Worm (Caenorhabditis elegans) whole organism, L4 larva: Measurements from ENCODE around the gene R11D1.1.

Experiments
- Y105C5A.15 ChIP-seq: fragments of 200-800 bp; sonication (Bioruptor generic); IDR thresholded peaks from 2 replicates; pipeline ENCODE4 v1.3.6; 2022; ENCODE audit warnings: missing genetic modification characterization, missing compliant biosample characterization
- ZK546.5 ChIP-seq, 2 experiments: sonication (generic microtip); optimal IDR thresholded peaks; 2 replicates each; lab custom pipeline; 2017; ENCODE audit warnings: missing biosample characterization in 2 of 2, missing genetic modification characterization in 2 of 2
- aly-2 ChIP-seq: sonication (generic microtip); optimal IDR thresholded peaks from 2 replicates; lab custom pipeline; 2018; ENCODE audit warnings: missing biosample characterization, missing genetic modification characterization
- arid-1 ChIP-seq: fragments of 200-800 bp; sonication (Bioruptor generic); conservative IDR thresholded peaks from 2 replicates; pipeline ENCODE4 v1.3.6; 2022; ENCODE audit warnings: missing genetic modification reagents, missing genetic modification characterization, missing compliant biosample characterization
- ceh-20 ChIP-seq: fragments of 200-800 bp; sonication (Bioruptor generic); IDR thresholded peaks from 2 replicates; pipeline ENCODE4 v1.3.6; 2022; ENCODE audit warnings: missing genetic modification reagents, missing genetic modification characterization, missing compliant biosample characterization
- ceh-44 ChIP-seq: fragments of 200-800 bp; sonication (Bioruptor generic); IDR thresholded peaks from 2 replicates; pipeline ENCODE4 v1.3.6; 2022; ENCODE audit warnings: missing genetic modification reagents, missing genetic modification characterization, missing compliant biosample characterization
- ceh-62 ChIP-seq: sonication (generic microtip); optimal IDR thresholded peaks from 2 replicates; lab custom pipeline; 2017; ENCODE audit warnings: missing biosample characterization, missing genetic modification characterization
- ctbp-1 ChIP-seq: fragments of 200-800 bp; sonication (Bioruptor generic); IDR thresholded peaks from 2 replicates; pipeline ENCODE4 v1.3.6; 2022; ENCODE audit warnings: missing genetic modification reagents, missing genetic modification characterization, missing compliant biosample characterization
- daf-16 ChIP-seq, 3 experiments: sonication (generic microtip); optimal IDR thresholded peaks; 2 replicates each; lab custom pipeline; 2016 to 2017; ENCODE audit warnings: missing genetic modification characterization in 3 of 3, missing genetic modification reagents in 3 of 3, mild to moderate bottlenecking in 2 of 3, missing compliant biosample characterization in 2 of 3, missing biosample characterization in 1 of 3, moderate library complexity in 1 of 3
- dmd-6 ChIP-seq: fragments of 200-800 bp; sonication (Bioruptor generic); IDR thresholded peaks from 2 replicates; pipeline ENCODE4 v1.3.6; 2022; ENCODE audit warnings: missing genetic modification reagents, missing genetic modification characterization, missing compliant biosample characterization
- dpl-1 ChIP-seq: fragments of 150-350 bp; optimal IDR thresholded peaks from 2 replicates; lab custom pipeline; 2014; ENCODE audit warnings: missing biosample characterization, missing genetic modification reagents, missing genetic modification characterization
- duxl-1 ChIP-seq: sonication (generic microtip); optimal IDR thresholded peaks from 2 replicates; lab custom pipeline; 2016; ENCODE audit warnings: mild to moderate bottlenecking, missing genetic modification characterization, moderate library complexity, missing compliant biosample characterization; ENCODE audit not compliant: poor library complexity
- dve-1 ChIP-seq: sonication (generic microtip); optimal IDR thresholded peaks from 2 replicates; lab custom pipeline; 2017; ENCODE audit warnings: antibody characterized with exemption, mild to moderate bottlenecking, missing genetic modification characterization, missing compliant biosample characterization; ENCODE audit not compliant: insufficient read depth
- hlh-11 ChIP-seq: fragments of 200-800 bp; sonication (Bioruptor generic); optimal IDR thresholded peaks from 2 replicates; lab custom pipeline; 2018; ENCODE audit warnings: mild to moderate bottlenecking, missing genetic modification characterization, missing compliant biosample characterization
- hlh-30 ChIP-seq: sonication (generic microtip); optimal IDR thresholded peaks from 2 replicates; lab custom pipeline; 2017; ENCODE audit warnings: antibody characterized with exemption, mild to moderate bottlenecking, missing genetic modification characterization, missing compliant biosample characterization; ENCODE audit not compliant: insufficient read depth
- lim-7 ChIP-seq: fragments of 200-800 bp; sonication (Bioruptor generic); IDR thresholded peaks from 2 replicates; pipeline ENCODE4 v1.3.6; 2022; ENCODE audit warnings: missing genetic modification characterization, missing compliant biosample characterization
- lin-13 ChIP-seq: fragments of 150-350 bp; optimal IDR thresholded peaks from 2 replicates; lab custom pipeline; 2014; ENCODE audit warnings: missing biosample characterization, missing genetic modification reagents, missing genetic modification characterization
- lin-29 ChIP-seq: fragments of 200-800 bp; sonication (Bioruptor generic); IDR thresholded peaks from 2 replicates; pipeline ENCODE4 v1.3.6; 2022; ENCODE audit warnings: missing genetic modification reagents, missing genetic modification characterization, missing compliant biosample characterization
- lin-39 ChIP-seq: fragments of 150-350 bp; optimal IDR thresholded peaks from 2 replicates; lab custom pipeline; 2014; ENCODE audit warnings: missing biosample characterization, missing genetic modification reagents, missing genetic modification characterization
- lsy-2 ChIP-seq, 2 experiments: fragments of 150-350 bp in 1 of 2; sonication (generic microtip) in 1 of 2; optimal IDR thresholded peaks; 2 replicates each; lab custom pipeline; 2014 to 2017; ENCODE audit warnings: missing biosample characterization in 2 of 2, missing genetic modification characterization in 2 of 2
- madf-9 ChIP-seq: fragments of 200-800 bp; sonication (Bioruptor generic); conservative IDR thresholded peaks from 2 replicates; pipeline ENCODE4 v1.3.6; 2022; ENCODE audit warnings: missing genetic modification reagents, missing genetic modification characterization, missing compliant biosample characterization
- mep-1 ChIP-seq: fragments of 150-350 bp; sonication (generic microtip); optimal IDR thresholded peaks from 3 replicates; lab custom pipeline; 2014; ENCODE audit warnings: missing biosample characterization, missing genetic modification characterization
- nhr-10 ChIP-seq: fragments of 150-350 bp; optimal IDR thresholded peaks from 2 replicates; lab custom pipeline; 2014; ENCODE audit warnings: missing biosample characterization, missing genetic modification characterization
- nhr-102 ChIP-seq: sonication (generic microtip); optimal IDR thresholded peaks from 2 replicates; lab custom pipeline; 2016; ENCODE audit warnings: mild to moderate bottlenecking, missing genetic modification characterization, moderate library complexity, missing compliant biosample characterization
- nhr-11 ChIP-seq: fragments of 150-350 bp; optimal IDR thresholded peaks from 2 replicates; lab custom pipeline; 2014; ENCODE audit warnings: missing biosample characterization, missing genetic modification characterization
- nhr-28 ChIP-seq: fragments of 150-350 bp; optimal IDR thresholded peaks from 2 replicates; lab custom pipeline; 2014; ENCODE audit warnings: missing biosample characterization, missing genetic modification characterization
- nhr-41 ChIP-seq: fragments of 200-800 bp; sonication (Bioruptor generic); IDR thresholded peaks from 2 replicates; pipeline ENCODE4 v1.3.6; 2022; ENCODE audit warnings: missing genetic modification reagents, missing genetic modification characterization, missing compliant biosample characterization
- nhr-42 ChIP-seq: fragments of 200-800 bp; sonication (Bioruptor generic); IDR thresholded peaks from 2 replicates; pipeline ENCODE4 v1.3.6; 2022; ENCODE audit warnings: missing genetic modification characterization, missing compliant biosample characterization
- nhr-6 ChIP-seq: fragments of 150-350 bp; optimal IDR thresholded peaks from 2 replicates; lab custom pipeline; 2014; ENCODE audit warnings: missing biosample characterization, missing genetic modification characterization
- nhr-76 ChIP-seq: fragments of 150-350 bp; optimal IDR thresholded peaks from 2 replicates; lab custom pipeline; 2014; ENCODE audit warnings: missing biosample characterization, missing genetic modification characterization
- nhr-77 ChIP-seq: fragments of 150-350 bp; optimal IDR thresholded peaks from 2 replicates; lab custom pipeline; 2014; ENCODE audit warnings: missing biosample characterization, missing genetic modification characterization
- pqm-1 ChIP-seq: sonication (generic microtip); optimal IDR thresholded peaks from 2 replicates; lab custom pipeline; 2017; ENCODE audit warnings: missing biosample characterization, missing genetic modification characterization
- rbr-2 ChIP-seq: sonication (generic microtip); optimal IDR thresholded peaks from 2 replicates; lab custom pipeline; 2016; ENCODE audit warnings: missing genotype, missing genetic modification characterization, missing compliant biosample characterization
- set-16 ChIP-seq: fragments of 200-800 bp; sonication (Bioruptor generic); IDR thresholded peaks from 2 replicates; pipeline ENCODE4 v1.3.6; 2022; ENCODE audit warnings: missing genetic modification reagents, missing genetic modification characterization, missing compliant biosample characterization
- spr-3 ChIP-seq: fragments of 200-800 bp; sonication (Bioruptor generic); optimal IDR thresholded peaks from 2 replicates; lab custom pipeline; 2018; ENCODE audit warnings: mild to moderate bottlenecking, missing genetic modification characterization, missing compliant biosample characterization
- tra-1 ChIP-seq: fragments of 200-800 bp; sonication (Bioruptor generic); IDR thresholded peaks from 2 replicates; pipeline ENCODE4 v1.3.6; 2022; ENCODE audit warnings: missing genetic modification reagents, missing genetic modification characterization, missing compliant biosample characterization
- unc-39 ChIP-seq: sonication (generic microtip); optimal IDR thresholded peaks from 2 replicates; lab custom pipeline; 2017; ENCODE audit warnings: missing biosample characterization, missing genetic modification characterization
- vab-7 ChIP-seq: fragments of 200-800 bp; sonication (Bioruptor generic); IDR thresholded peaks from 2 replicates; pipeline ENCODE4 v1.3.6; 2022; ENCODE audit warnings: missing genetic modification reagents, missing genetic modification characterization, missing compliant biosample characterization
- zag-1 ChIP-seq: fragments of 150-350 bp; optimal IDR thresholded peaks from 2 replicates; lab custom pipeline; 2014; ENCODE audit warnings: missing biosample characterization, missing genetic modification characterization
- ztf-11 ChIP-seq: fragments of 150-350 bp; optimal IDR thresholded peaks from 2 replicates; lab custom pipeline; 2014; ENCODE audit warnings: missing biosample characterization, missing genetic modification characterization
- ztf-7 ChIP-seq: fragments of 150-350 bp; optimal IDR thresholded peaks from 2 replicates; lab custom pipeline; 2014; ENCODE audit warnings: missing biosample characterization, missing genetic modification characterization

R11D1.1 gene

ce11 chrV:12741684-12742083, 37.5 kb downstream of the R11D1.1 start, which contains the start of gene hrg-7:
Gene hrg-7, plus strand, starts transcription at chrV:12742041.
- TF ChIP-seq unc-39 (tag; lab: Kevin White, UChicago) (no peak), lin-13 (GFP tag; lab: Kevin White, UChicago) (no peak), lin-39 (tag; lab: Kevin White, UChicago) (no peak), hlh-30 (tag; lab: Kevin White, UChicago) (no peak), zag-1 (tag; lab: Kevin White, UChicago) (no peak), spr-3 (GFP tag; lab: Kevin White, UChicago) (no peak), lsy-2 (tag; optimal IDR thresholded peaks at IDR 0.05; lab: Kevin White, UChicago) (peak in 1 of 2 experiments; percentile 10), dve-1 (peak; percentile 64), nhr-42 (GFP tag; lab: Robert Waterston, UW) (no peak), tra-1 (GFP tag; lab: Robert Waterston, UW) (no peak), duxl-1 (tag; lab: Kevin White, UChicago) (no peak), ceh-62 (tag; lab: Kevin White, UChicago) (no peak), arid-1 (GFP tag; lab: Robert Waterston, UW) (no peak), nhr-28 (tag; lab: Kevin White, UChicago) (peak; percentile 69), pqm-1 (tag; lab: Kevin White, UChicago) (peak; percentile 81), lin-29 (GFP tag; lab: Robert Waterston, UW) (no peak), dpl-1 (GFP tag; lab: Kevin White, UChicago) (no peak), madf-9 (GFP tag; lab: Robert Waterston, UW) (no peak), ceh-20 (GFP tag; lab: Robert Waterston, UW) (no peak), ZK546.5 (tag; optimal IDR thresholded peaks at IDR 0.05; lab: Kevin White, UChicago) (no peak), nhr-6 (peak; percentile 40), lim-7 (GFP tag; lab: Robert Waterston, UW) (no peak), mep-1 (tag; lab: Kevin White, UChicago) (peak; percentile 10), nhr-76 (tag; lab: Kevin White, UChicago) (no peak), dmd-6 (GFP tag; lab: Robert Waterston, UW) (peak; percentile 39; the same call in 1 of the 2 replicates), ztf-11 (no peak), ztf-7 (tag; lab: Kevin White, UChicago) (peak; percentile 96), set-16 (no peak), vab-7 (GFP tag; lab: Robert Waterston, UW) (no peak), ctbp-1 (GFP tag; lab: Robert Waterston, UW) (no peak), hlh-11 (tag; lab: Kevin White, UChicago) (peak; percentile 51), nhr-77 (tag; lab: Kevin White, UChicago) (no peak), nhr-11 (no peak), ceh-44 (GFP tag; lab: Robert Waterston, UW) (no peak), nhr-10 (tag; lab: Kevin White, UChicago) (no peak), nhr-102 (no peak), Y105C5A.15 (no peak), aly-2 (tag; lab: Kevin White, UChicago) (no peak), daf-16 (GFP tag; optimal IDR thresholded peaks at IDR 0.05; lab: Kevin White, UChicago) (no peak), daf-16 (tag; optimal IDR thresholded peaks at IDR 0.05; lab: Kevin White, UChicago) (peak; percentile 63), nhr-41 (no peak), rbr-2 (tag; lab: Kevin White, UChicago) (no peak)
